Worm (Caenorhabditis elegans): ENCODE results near the gene C43D7.7.

ce11 chrV:19322387-19322786 is 3.1 kb upstream of the C43D7.7 start, which contains the start of gene C43D7.4:
- no peak for TF ChIP-seq unc-62 (GFP tag; optimal IDR thresholded peaks at IDR 0.05)
- TF ChIP-seq mep-1 (tag; optimal IDR thresholded peaks at IDR 0.05): no peak
- TF ChIP-seq pha-4 (tag; optimal IDR thresholded peaks at IDR 0.05): no peak
- TF ChIP-seq zip-8 (tag; optimal IDR thresholded peaks at IDR 0.05): no peak
- TF ChIP-seq snpc-4 (tag; optimal IDR thresholded peaks at IDR 0.05): no peak
- no peak for TF ChIP-seq nhr-237 (tag; optimal IDR thresholded peaks at IDR 0.05)
- TF ChIP-seq nhr-12 (tag; optimal IDR thresholded peaks at IDR 0.05): no peak
- no peak for TF ChIP-seq ces-1 (GFP tag; optimal IDR thresholded peaks at IDR 0.05)
- no peak for TF ChIP-seq ztf-11 (tag; optimal IDR thresholded peaks at IDR 0.05)
- no peak for TF ChIP-seq hlh-1 (tag; optimal IDR thresholded peaks at IDR 0.05)
- TF ChIP-seq nhr-28 (tag; optimal IDR thresholded peaks at IDR 0.05): no peak
